Fruit fly (Drosophila melanogaster) whole organism, embryonic: ENCODE measurements around the gene Prp39.
A peak's percentile ranks its signal among the peaks of the same experiment; 100 is the strongest.

Experiments used
- B-H1 ChIP-seq: fragments of 200-800 bp; sonication (Bioruptor generic); IDR thresholded peaks from 3 replicates; pipeline ENCODE4 v1.3.6; 2022; ENCODE audit warnings: missing biosample characterization, missing genetic modification characterization
- CG10209 ChIP-seq: fragments of 200-800 bp; sonication (Bioruptor generic); optimal IDR thresholded peaks from 3 replicates; lab custom pipeline; 2017; ENCODE audit warnings: missing biosample characterization, mild to moderate bottlenecking, missing genetic modification characterization, missing genetic modification reagents
- CG12071 ChIP-seq: fragments of 200-800 bp; sonication (Bioruptor generic); optimal IDR thresholded peaks from 3 replicates; lab custom pipeline; 2018; ENCODE audit warnings: missing biosample characterization, mild to moderate bottlenecking, missing genetic modification characterization
- CG12769 ChIP-seq: fragments of 200-800 bp; sonication (Bioruptor generic); optimal IDR thresholded peaks from 2 replicates; lab custom pipeline; 2019; ENCODE audit warnings: missing biosample characterization, mild to moderate bottlenecking, missing genetic modification characterization, moderate library complexity
- CG15269 ChIP-seq: fragments of 200-800 bp; sonication (Bioruptor generic); optimal IDR thresholded peaks from 2 replicates; lab custom pipeline; 2018; ENCODE audit warnings: missing biosample characterization, mild to moderate bottlenecking, missing genetic modification characterization, moderate library complexity
- CG15479 ChIP-seq: fragments of 200-800 bp; sonication (Bioruptor generic); optimal IDR thresholded peaks from 3 replicates; lab custom pipeline; 2019; ENCODE audit warnings: missing biosample characterization, mild to moderate bottlenecking, missing genetic modification characterization, moderate library complexity
- CG17361 ChIP-seq: fragments of 200-800 bp; sonication (Bioruptor generic); IDR thresholded peaks from 3 replicates; pipeline ENCODE4 v1.3.6; 2022; ENCODE audit warnings: missing biosample characterization, missing genetic modification characterization
- CG1832 ChIP-seq: fragments of 200-800 bp; sonication (Bioruptor generic); optimal IDR thresholded peaks from 2 replicates; lab custom pipeline; 2017; ENCODE audit warnings: missing biosample characterization, mild to moderate bottlenecking, missing genetic modification characterization, inconsistent platforms
- CG2116 ChIP-seq: fragments of 200-800 bp; sonication (Bioruptor generic); optimal IDR thresholded peaks from 3 replicates; lab custom pipeline; 2018; ENCODE audit warnings: missing biosample characterization, mild to moderate bottlenecking, missing genetic modification characterization
- CG2199 ChIP-seq: fragments of 200-800 bp; sonication (Bioruptor generic); IDR thresholded peaks from 3 replicates; pipeline ENCODE4 v1.3.6; 2022; ENCODE audit warnings: missing biosample characterization, missing genetic modification characterization
- CG2202 ChIP-seq: fragments of 200-800 bp; sonication (Bioruptor generic); optimal IDR thresholded peaks from 2 replicates; lab custom pipeline; 2018; ENCODE audit warnings: missing biosample characterization, mild to moderate bottlenecking, missing genetic modification characterization
- CG30431 ChIP-seq: fragments of 200-800 bp; sonication (Bioruptor generic); optimal IDR thresholded peaks from 2 replicates; lab custom pipeline; 2017; ENCODE audit warnings: missing biosample characterization, missing genetic modification characterization
- CG31365 ChIP-seq: fragments of 200-800 bp; sonication (Bioruptor generic); optimal IDR thresholded peaks from 2 replicates; lab custom pipeline; 2018; ENCODE audit warnings: missing biosample characterization, mild to moderate bottlenecking, missing genetic modification characterization
- CG42726 ChIP-seq: fragments of 200-800 bp; sonication (Bioruptor generic); IDR thresholded peaks from 2 replicates; pipeline ENCODE4 v1.3.6; 2022; ENCODE audit warnings: missing biosample characterization, missing genetic modification characterization; ENCODE audit not compliant: partially characterized antibody
- CG6689 ChIP-seq: fragments of 200-800 bp; sonication (Bioruptor generic); IDR thresholded peaks from 2 replicates; pipeline ENCODE4 v1.3.6; 2022; ENCODE audit warnings: missing biosample characterization, missing genetic modification characterization
- CG7372 ChIP-seq: fragments of 200-800 bp; sonication (Bioruptor generic); IDR thresholded peaks from 2 replicates; pipeline ENCODE4 v1.3.6; 2022; ENCODE audit warnings: missing biosample characterization, missing genetic modification characterization
- CG8359 ChIP-seq: fragments of 200-800 bp; sonication (Bioruptor generic); optimal IDR thresholded peaks from 2 replicates; lab custom pipeline; 2017; ENCODE audit warnings: missing biosample characterization, mild to moderate bottlenecking, missing genetic modification characterization, borderline replicate concordance
- CG8478 ChIP-seq: fragments of >200 bp; optimal IDR thresholded peaks from 2 replicates; lab custom pipeline; 2018
- CTCF ChIP-seq: fragments of 200-800 bp; sonication (Bioruptor generic); optimal IDR thresholded peaks from 2 replicates; lab custom pipeline; 2017; ENCODE audit warnings: missing biosample characterization, mild to moderate bottlenecking, missing genetic modification characterization, moderate library complexity
- D19A ChIP-seq: fragments of 200-800 bp; optimal IDR thresholded peaks from 3 replicates; lab custom pipeline; 2019; ENCODE audit warnings: missing biosample characterization, mild to moderate bottlenecking, missing genetic modification characterization, moderate library complexity
- Dad ChIP-seq: fragments of 200-800 bp; sonication (Bioruptor generic); optimal IDR thresholded peaks from 3 replicates; lab custom pipeline; 2016; ENCODE audit warnings: missing biosample characterization, missing genetic modification characterization
- Deaf1 ChIP-seq: fragments of 200-800 bp; optimal IDR thresholded peaks from 3 replicates; lab custom pipeline; 2019; ENCODE audit warnings: missing biosample characterization, mild to moderate bottlenecking, missing genetic modification characterization, moderate library complexity
- Fer3 ChIP-seq: fragments of 200-800 bp; sonication (Bioruptor generic); optimal IDR thresholded peaks from 2 replicates; lab custom pipeline; 2018; ENCODE audit warnings: missing biosample characterization, mild to moderate bottlenecking, missing genetic modification characterization, moderate library complexity
- Gsc ChIP-seq: fragments of 200-800 bp; sonication (Bioruptor generic); IDR thresholded peaks from 2 replicates; pipeline ENCODE4 v1.3.6; 2022; ENCODE audit warnings: missing biosample characterization, missing genetic modification characterization
- MBD-R2 ChIP-seq: fragments of 200-800 bp; sonication (Bioruptor generic); IDR thresholded peaks from 2 replicates; pipeline ENCODE4 v1.3.6; 2022; ENCODE audit warnings: missing biosample characterization, missing genetic modification characterization
- Ravus ChIP-seq: fragments of 200-800 bp; sonication (Bioruptor generic); IDR thresholded peaks from 2 replicates; pipeline ENCODE4 v1.3.6; 2022; ENCODE audit warnings: missing biosample characterization, missing genetic modification characterization
- Ssrp ChIP-seq: fragments of 200-800 bp; sonication (Bioruptor generic); optimal IDR thresholded peaks from 2 replicates; lab custom pipeline; 2018; ENCODE audit warnings: missing biosample characterization, mild to moderate bottlenecking, missing genetic modification characterization, moderate library complexity
- Taf1 ChIP-seq: fragments of 200-800 bp; sonication (Bioruptor generic); IDR thresholded peaks from 2 replicates; pipeline ENCODE4 v1.3.6; 2022; ENCODE audit warnings: missing biosample characterization, missing genetic modification characterization
- Xbp1 ChIP-seq: fragments of 200-800 bp; sonication (Bioruptor generic); optimal IDR thresholded peaks from 3 replicates; lab custom pipeline; 2016; ENCODE audit warnings: missing biosample characterization, mild to moderate bottlenecking, missing genetic modification characterization
- ase ChIP-seq: fragments of 200-800 bp; sonication (Bioruptor generic); IDR thresholded peaks from 3 replicates; pipeline ENCODE4 v1.3.6; 2022; ENCODE audit warnings: missing biosample characterization, missing genetic modification characterization
- cg ChIP-seq: fragments of 200-800 bp; sonication (Bioruptor generic); optimal IDR thresholded peaks from 3 replicates; lab custom pipeline; 2019; ENCODE audit warnings: missing biosample characterization, mild to moderate bottlenecking, missing genetic modification characterization, moderate library complexity
- chif ChIP-seq, 2 experiments: fragments of 200-800 bp; sonication (Bioruptor generic); optimal IDR thresholded peaks; 3 replicates each; lab custom pipeline; 2016; ENCODE audit warnings: missing biosample characterization in 2 of 2, missing genetic modification characterization in 2 of 2
- fu2 ChIP-seq: fragments of 200-800 bp; sonication (Bioruptor generic); optimal IDR thresholded peaks from 2 replicates; lab custom pipeline; 2016; ENCODE audit warnings: missing biosample characterization, missing genetic modification characterization
- ham ChIP-seq: fragments of 200-800 bp; sonication (Bioruptor generic); IDR thresholded peaks from 2 replicates; pipeline ENCODE4 v1.3.6; 2022; ENCODE audit warnings: missing biosample characterization, missing genetic modification characterization
- klu ChIP-seq: fragments of 200-800 bp; sonication (Bioruptor generic); IDR thresholded peaks from 2 replicates; pipeline ENCODE4 v1.3.6; 2022; ENCODE audit warnings: missing biosample characterization, missing genetic modification characterization
- lola ChIP-seq, 3 experiments: fragments of >200 bp in 2 of 3; fragments of 200-800 bp in 1 of 3; sonication (Bioruptor generic) in 1 of 3; optimal IDR thresholded peaks; 2 replicates each; lab custom pipeline; 2017 to 2019; ENCODE audit warnings: missing biosample characterization in 3 of 3, missing genetic modification characterization in 3 of 3, mild to moderate bottlenecking in 1 of 3, moderate library complexity in 1 of 3
- nau ChIP-seq: fragments of 200-800 bp; sonication (Bioruptor generic); optimal IDR thresholded peaks from 3 replicates; lab custom pipeline; 2017; ENCODE audit warnings: missing biosample characterization, mild to moderate bottlenecking, missing genetic modification characterization, missing genetic modification reagents
- nerfin-1 ChIP-seq: fragments of 200-800 bp; sonication (Bioruptor generic); optimal IDR thresholded peaks from 3 replicates; lab custom pipeline; 2019; ENCODE audit warnings: missing biosample characterization, mild to moderate bottlenecking, missing genetic modification characterization, moderate library complexity
- pb ChIP-seq: fragments of 200-800 bp; sonication (Bioruptor generic); optimal IDR thresholded peaks from 3 replicates; lab custom pipeline; 2016; ENCODE audit warnings: missing biosample characterization, missing genetic modification characterization
- pros ChIP-seq: fragments of 200-800 bp; sonication (Bioruptor generic); optimal IDR thresholded peaks from 3 replicates; lab custom pipeline; 2019; ENCODE audit warnings: missing biosample characterization, mild to moderate bottlenecking, missing genetic modification characterization, moderate library complexity
- pum ChIP-seq: fragments of 200-800 bp; sonication (Bioruptor generic); optimal IDR thresholded peaks from 2 replicates; lab custom pipeline; 2016; ENCODE audit warnings: missing biosample characterization, missing genetic modification characterization
- sens ChIP-seq: fragments of 200-800 bp; sonication (Bioruptor generic); peaks from one replicate; lab custom pipeline; 2016; ENCODE audit warnings: missing biosample characterization, missing genetic modification characterization
- sima ChIP-seq: fragments of 200-800 bp; sonication (Bioruptor generic); optimal IDR thresholded peaks from 2 replicates; lab custom pipeline; 2016; ENCODE audit warnings: missing biosample characterization, missing genetic modification characterization
- sisA ChIP-seq: fragments of 200-800 bp; sonication (Bioruptor generic); IDR thresholded peaks from 2 replicates; pipeline ENCODE4 v1.3.6; 2022; ENCODE audit warnings: missing biosample characterization, missing genetic modification characterization
- sna ChIP-seq: fragments of 200-800 bp; sonication (Bioruptor generic); IDR thresholded peaks from 2 replicates; pipeline ENCODE4 v1.3.6; 2022; ENCODE audit warnings: missing biosample characterization, missing genetic modification characterization; ENCODE audit not compliant: partially characterized antibody
- sr ChIP-seq: fragments of 200-800 bp; sonication (Bioruptor generic); IDR thresholded peaks from 3 replicates; pipeline ENCODE4 v1.3.6; 2022; ENCODE audit warnings: missing biosample characterization, missing genetic modification characterization
- stc ChIP-seq: fragments of 200-800 bp; sonication (Bioruptor generic); IDR thresholded peaks from 2 replicates; pipeline ENCODE4 v1.3.6; 2022; ENCODE audit warnings: missing biosample characterization, missing genetic modification characterization
- tll ChIP-seq, 2 experiments: fragments of 200-800 bp in 1 of 2; fragments of >200 bp in 1 of 2; sonication (Bioruptor generic) in 1 of 2; optimal IDR thresholded peaks; 2 replicates each; lab custom pipeline; 2017 to 2019; ENCODE audit warnings: missing biosample characterization in 2 of 2, missing genetic modification characterization in 2 of 2, mild to moderate bottlenecking in 1 of 2, moderate library complexity in 1 of 2
- zen ChIP-seq: fragments of 200-800 bp; sonication (Bioruptor generic); optimal IDR thresholded peaks from 3 replicates; lab custom pipeline; 2018; ENCODE audit warnings: missing biosample characterization, mild to moderate bottlenecking, missing genetic modification characterization, moderate library complexity
- zf30C ChIP-seq: fragments of 200-800 bp; sonication (Bioruptor generic); optimal IDR thresholded peaks from 3 replicates; lab custom pipeline; 2018; ENCODE audit warnings: missing biosample characterization, mild to moderate bottlenecking, missing genetic modification characterization

The Prp39 gene

dm6 chr3R:28857287-28858024 lies 45.6 kb downstream of the Prp39 start (continued):
- TF ChIP-seq CG2202 (tag; lab: Kevin White, UChicago), result no peak
- TF ChIP-seq Ssrp (tag; lab: Kevin White, UChicago), result peak; percentile 42
- TF ChIP-seq zf30C (GFP tag; lab: Kevin White, UChicago), result peak; percentile 33
- TF ChIP-seq sr (GFP tag; lab: Robert Waterston, UW), result no peak
- 0 out of 2 replicates have a peak, but pooled peaks have one; percentile 20 for TF ChIP-seq CG7372 (GFP tag; lab: Robert Waterston, UW)
- TF ChIP-seq tll (GFP tag; optimal IDR thresholded peaks at IDR 0.05; lab: Kevin White, UChicago), result no peak
- no peak for TF ChIP-seq CG2116 (GFP tag; lab: Kevin White, UChicago)
- peak; percentile 33 for TF ChIP-seq D19A (tag; lab: Kevin White, UChicago)
- TF ChIP-seq chif (GFP tag; optimal IDR thresholded peaks at IDR 0.05; lab: Kevin White, UChicago), result peak; percentile 18 to 63
- TF ChIP-seq CG10209 (GFP tag; lab: Kevin White, UChicago), result peak; percentile 42
- TF ChIP-seq CG31365 (tag; lab: Kevin White, UChicago), result peak; percentile 13
- TF ChIP-seq ham, result no peak
- TF ChIP-seq pb (GFP tag; lab: Kevin White, UChicago), result peak; percentile 1
- no peak for TF ChIP-seq CG15479 (GFP tag; lab: Kevin White, UChicago)
- TF ChIP-seq CG2199 (GFP tag; lab: Robert Waterston, UW), result no peak; the same call in 2 of the 3 replicates
- no peak for TF ChIP-seq pros
- TF ChIP-seq CG30431 (GFP tag; lab: Kevin White, UChicago), result peak; percentile 25
- peak; percentile 89 for TF ChIP-seq sens (GFP tag; lab: Kevin White, UChicago)
- TF ChIP-seq sima (GFP tag; lab: Kevin White, UChicago), result no peak
- TF ChIP-seq CTCF (GFP tag; lab: Kevin White, UChicago), result no peak
- TF ChIP-seq CG8359, result no peak
- TF ChIP-seq CG15269 (tag; lab: Kevin White, UChicago), result peak; percentile 33
- no peak for TF ChIP-seq CG8478
- 0 out of 3 replicates have a peak, but pooled peaks have one; percentile 40 for TF ChIP-seq B-H1 (GFP tag; lab: Robert Waterston, UW)
- TF ChIP-seq CG17361 (GFP tag; lab: Robert Waterston, UW), result peak; percentile 45; the same call in 1 of the 3 replicates
- TF ChIP-seq sna (GFP tag; lab: Robert Waterston, UW), result no peak
- no peak; the same call in 1 of the 2 replicates for TF ChIP-seq Taf1 (GFP tag; lab: Robert Waterston, UW)
- no peak for TF ChIP-seq Fer3 (tag; lab: Kevin White, UChicago)
- TF ChIP-seq zen (tag; lab: Kevin White, UChicago), result no peak
- no peak for TF ChIP-seq nau
- TF ChIP-seq Ravus (GFP tag; lab: Robert Waterston, UW), result no peak
- peak; percentile 44 for TF ChIP-seq Xbp1 (GFP tag; lab: Kevin White, UChicago)
- TF ChIP-seq Deaf1 (tag; lab: Kevin White, UChicago), result no peak
- TF ChIP-seq CG6689 (GFP tag; lab: Robert Waterston, UW), result peak; percentile 52
- peak; percentile 56 for TF ChIP-seq CG12769 (tag; lab: Kevin White, UChicago)
- no peak for TF ChIP-seq klu (GFP tag; lab: Robert Waterston, UW)
- TF ChIP-seq nerfin-1 (tag; lab: Kevin White, UChicago), result no peak
- TF ChIP-seq lola (GFP tag; optimal IDR thresholded peaks at IDR 0.05; lab: Kevin White, UChicago), result peak in 1 of 3 experiments; percentile 40
- TF ChIP-seq cg, result no peak
- TF ChIP-seq MBD-R2 (GFP tag; lab: Robert Waterston, UW), result no peak
- no peak for TF ChIP-seq CG42726 (GFP tag; lab: Robert Waterston, UW)
- no peak for TF ChIP-seq Gsc (GFP tag; lab: Robert Waterston, UW)
- TF ChIP-seq Dad, result peak; percentile 17
- TF ChIP-seq sisA (GFP tag; lab: Robert Waterston, UW), result peak; percentile 49
- TF ChIP-seq pum (GFP tag; lab: Kevin White, UChicago), result peak; percentile 34
- TF ChIP-seq stc, result peak; percentile 67; the same call in 1 of the 2 replicates
- 0 out of 3 replicates have a peak, but pooled peaks have one; percentile 22 for TF ChIP-seq ase (GFP tag; lab: Robert Waterston, UW)
- TF ChIP-seq CG1832 (GFP tag; lab: Kevin White, UChicago), result no peak
- no peak for TF ChIP-seq fu2
- TF ChIP-seq CG12071 (GFP tag; lab: Kevin White, UChicago), result no peak
